Worm (Caenorhabditis elegans) whole organism, midembryonic: Measurements from ENCODE around the gene Y57G7A.3.
A peak's percentile ranks its signal among the peaks of the same experiment; 100 is the strongest.

ENCODE experiments used
- T22C8.4 ChIP-seq: fragments of 200-800 bp; sonication (Bioruptor generic); IDR thresholded peaks from 2 replicates; pipeline ENCODE4 v1.3.6; 2022; ENCODE audit warnings: missing genetic modification characterization, missing compliant biosample characterization
- flt-1 ChIP-seq: fragments of 200-800 bp; sonication (Bioruptor generic); IDR thresholded peaks from 2 replicates; pipeline ENCODE4 v1.3.6; 2022; ENCODE audit warnings: missing genetic modification characterization, missing compliant biosample characterization
- klf-2 ChIP-seq: fragments of 200-800 bp; sonication (Bioruptor generic); conservative IDR thresholded peaks from 2 replicates; pipeline ENCODE4 v1.3.6; 2022; ENCODE audit warnings: missing genetic modification reagents, missing genetic modification characterization, missing compliant biosample characterization
- ref-1 ChIP-seq: fragments of 200-800 bp; sonication (Bioruptor generic); conservative IDR thresholded peaks from 2 replicates; pipeline ENCODE4 v1.3.6; 2022; ENCODE audit warnings: missing genetic modification reagents, missing genetic modification characterization, missing compliant biosample characterization

DNA sequence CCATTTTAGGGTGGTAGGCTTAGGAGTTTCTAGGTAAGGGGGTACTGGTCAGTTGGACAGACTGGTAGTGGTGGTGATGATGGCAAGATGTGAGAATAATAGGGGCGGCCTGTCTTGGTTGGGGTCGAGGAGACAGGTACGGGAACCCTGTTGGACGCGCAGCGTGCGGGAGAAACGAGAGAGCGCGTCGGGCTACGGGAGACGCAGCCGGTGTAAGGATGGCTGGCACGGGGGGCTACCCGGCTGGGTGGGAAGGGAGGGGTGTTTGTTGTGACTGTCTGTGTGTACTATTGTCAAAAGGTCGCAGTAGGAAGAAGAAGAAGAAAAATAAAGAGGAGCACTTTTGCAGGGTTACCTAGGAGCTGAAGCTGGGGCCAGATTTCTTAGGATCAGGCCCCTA is 49.1 kb upstream of the Y57G7A.3 start:
- TF ChIP-seq flt-1 (GFP tag; lab: Robert Waterston, UW) (0 out of 2 replicates have a peak, but pooled peaks have one; percentile 47), klf-2 (GFP tag; lab: Robert Waterston, UW) (no peak), T22C8.4 (GFP tag; lab: Robert Waterston, UW) (no peak), ref-1 (GFP tag; lab: Robert Waterston, UW) (no peak)
